Worm (Caenorhabditis elegans) whole organism, L4/young adult: ENCODE results near the gene Y43F8C.16.

Source experiments
- dao-5 ChIP-seq: sonication (generic microtip); optimal IDR thresholded peaks from 2 replicates; lab custom pipeline; 2016; ENCODE audit warnings: missing genotype, missing genetic modification characterization, moderate library complexity, missing compliant biosample characterization
- him-1 ChIP-seq: sonication (generic microtip); optimal IDR thresholded peaks from 2 replicates; lab custom pipeline; 2016; ENCODE audit warnings: missing genotype, missing genetic modification reagents, missing genetic modification characterization, missing compliant biosample characterization

- TF ChIP-seq him-1 (tag; lab: Kevin White, UChicago) (no peak), dao-5 (tag; lab: Kevin White, UChicago) (no peak)
These were observed 6.5 kb downstream of the Y43F8C.16 start, which contains the start of gene srv-3 for ce11 chrV:19708849-19709248.
